Worm (Caenorhabditis elegans) whole organism, L2 larva: ENCODE results near the gene C01B10.44.

Experiments
- alr-1 ChIP-seq: fragments of 150-350 bp; optimal IDR thresholded peaks from 2 replicates; lab custom pipeline; 2014; ENCODE audit warnings: missing biosample characterization, missing genetic modification characterization
- ama-1 ChIP-seq: fragments of 150-350 bp; optimal IDR thresholded peaks from 2 replicates; lab custom pipeline; 2018; ENCODE audit warnings: inconsistent platforms
- blmp-1 ChIP-seq: sonication (generic microtip); optimal IDR thresholded peaks from 2 replicates; lab custom pipeline; 2017; ENCODE audit warnings: missing genetic modification characterization, mild to moderate bottlenecking, missing compliant biosample characterization, antibody characterized with exemption, moderate library complexity; ENCODE audit not compliant: insufficient read depth
- ceh-16 ChIP-seq: fragments of 150-350 bp; optimal IDR thresholded peaks from 2 replicates; lab custom pipeline; 2014; ENCODE audit warnings: missing biosample characterization, missing genetic modification characterization
- dmd-4 ChIP-seq: sonication (generic microtip); optimal IDR thresholded peaks from 2 replicates; lab custom pipeline; 2017; ENCODE audit warnings: missing biosample characterization, missing genetic modification characterization
- egl-27 ChIP-seq: sonication (generic microtip); optimal IDR thresholded peaks from 3 replicates; lab custom pipeline; 2017; ENCODE audit warnings: missing biosample characterization, missing genetic modification reagents, missing genetic modification characterization
- elt-1 ChIP-seq: fragments of 150-350 bp; optimal IDR thresholded peaks from 2 replicates; lab custom pipeline; 2014; ENCODE audit warnings: missing biosample characterization, missing genetic modification characterization
- elt-3 ChIP-seq: sonication (generic microtip); optimal IDR thresholded peaks from 2 replicates; lab custom pipeline; 2017; ENCODE audit warnings: missing biosample characterization, missing genetic modification characterization
- gmeb-1 ChIP-seq: fragments of 150-350 bp; optimal IDR thresholded peaks from 2 replicates; lab custom pipeline; 2014; ENCODE audit warnings: missing biosample characterization, missing genetic modification characterization
- lin-39 ChIP-seq: fragments of 150-350 bp; optimal IDR thresholded peaks from 2 replicates; lab custom pipeline; 2014; ENCODE audit warnings: missing biosample characterization, missing genetic modification reagents, missing genetic modification characterization
- nhr-237 ChIP-seq: fragments of 150-350 bp; optimal IDR thresholded peaks from 2 replicates; lab custom pipeline; 2014; ENCODE audit warnings: missing biosample characterization, missing genetic modification characterization
- unc-62 ChIP-seq: fragments of 150-350 bp; optimal IDR thresholded peaks from 2 replicates; lab custom pipeline; 2014; ENCODE audit warnings: missing biosample characterization, missing genetic modification reagents, missing genetic modification characterization
- ztf-11 ChIP-seq: sonication (generic microtip); optimal IDR thresholded peaks from 2 replicates; lab custom pipeline; 2017; ENCODE audit warnings: missing biosample characterization, missing genetic modification characterization

ce11 chrIV:6575959-6576727, 47.3 kb upstream of the C01B10.44 start:
- TF ChIP-seq blmp-1 (tag; lab: Kevin White, UChicago) (no peak), elt-1 (tag; lab: Kevin White, UChicago) (no peak), unc-62 (GFP tag; lab: Kevin White, UChicago) (no peak), egl-27 (tag; lab: Kevin White, UChicago) (no peak), elt-3 (tag; lab: Kevin White, UChicago) (no peak), gmeb-1 (tag; lab: Kevin White, UChicago) (peak; percentile 2), lin-39 (no peak), dmd-4 (tag; lab: Kevin White, UChicago) (no peak), alr-1 (no peak), nhr-237 (tag; lab: Kevin White, UChicago) (no peak), ama-1 (no peak), ceh-16 (tag; lab: Kevin White, UChicago) (no peak), ztf-11 (tag; lab: Kevin White, UChicago) (no peak)
